Fruit fly (Drosophila melanogaster) whole organism, embryonic: ENCODE data around the gene JMJD5.

Source experiments
- Abd-B ChIP-seq: fragments of 200-800 bp; sonication (Bioruptor generic); optimal IDR thresholded peaks from 2 replicates; lab custom pipeline; 2018; ENCODE audit warnings: missing biosample characterization, mild to moderate bottlenecking, missing genetic modification characterization, moderate library complexity
- Adf1 ChIP-seq: fragments of 200-800 bp; sonication (Bioruptor generic); IDR thresholded peaks from 2 replicates; pipeline ENCODE4 v1.3.6; 2022; ENCODE audit warnings: missing biosample characterization, missing genetic modification characterization
- Antp ChIP-seq: fragments of 200-800 bp; sonication (Bioruptor generic); optimal IDR thresholded peaks from 3 replicates; lab custom pipeline; 2016; ENCODE audit warnings: missing biosample characterization, missing genetic modification characterization
- CG13424 ChIP-seq: fragments of 200-800 bp; sonication (Bioruptor generic); optimal IDR thresholded peaks from 2 replicates; lab custom pipeline; 2019; ENCODE audit warnings: missing biosample characterization, mild to moderate bottlenecking, missing genetic modification characterization, moderate library complexity
- CG17361 ChIP-seq: fragments of 200-800 bp; sonication (Bioruptor generic); IDR thresholded peaks from 3 replicates; pipeline ENCODE4 v1.3.6; 2022; ENCODE audit warnings: missing biosample characterization, missing genetic modification characterization
- CG17568 ChIP-seq: fragments of 200-800 bp; sonication (Bioruptor generic); optimal IDR thresholded peaks from 2 replicates; lab custom pipeline; 2018; ENCODE audit warnings: missing biosample characterization, mild to moderate bottlenecking, missing genetic modification characterization, moderate library complexity
- CG18619 ChIP-seq: fragments of 200-800 bp; sonication (Bioruptor generic); optimal IDR thresholded peaks from 3 replicates; lab custom pipeline; 2017; ENCODE audit warnings: missing biosample characterization, mild to moderate bottlenecking, missing genetic modification characterization
- CG2199 ChIP-seq: fragments of 200-800 bp; sonication (Bioruptor generic); IDR thresholded peaks from 3 replicates; pipeline ENCODE4 v1.3.6; 2022; ENCODE audit warnings: missing biosample characterization, missing genetic modification characterization
- CG2875 ChIP-seq: fragments of 200-800 bp; sonication (Bioruptor generic); optimal IDR thresholded peaks from 2 replicates; lab custom pipeline; 2017; ENCODE audit warnings: missing biosample characterization, mild to moderate bottlenecking, missing genetic modification characterization, missing genetic modification reagents
- CG4424 ChIP-seq: fragments of 200-800 bp; sonication (Bioruptor generic); optimal IDR thresholded peaks from 3 replicates; lab custom pipeline; 2016; ENCODE audit warnings: missing biosample characterization, missing genetic modification characterization
- CG4617 ChIP-seq: fragments of 200-800 bp; sonication (Bioruptor generic); optimal IDR thresholded peaks from 3 replicates; lab custom pipeline; 2016; ENCODE audit warnings: missing biosample characterization, missing genetic modification characterization, borderline replicate concordance
- CG4854 ChIP-seq: fragments of 200-800 bp; sonication (Bioruptor generic); optimal IDR thresholded peaks from 2 replicates; lab custom pipeline; 2016; ENCODE audit warnings: missing biosample characterization, missing genetic modification characterization, inconsistent platforms
- CG5245 ChIP-seq: fragments of 200-800 bp; sonication (Bioruptor generic); optimal IDR thresholded peaks from 3 replicates; lab custom pipeline; 2016; ENCODE audit warnings: missing biosample characterization, missing genetic modification characterization
- CrebB ChIP-seq: fragments of 200-800 bp; sonication (Bioruptor generic); optimal IDR thresholded peaks from 3 replicates; lab custom pipeline; 2018; ENCODE audit warnings: missing biosample characterization, mild to moderate bottlenecking, missing genetic modification characterization
- D19B ChIP-seq: fragments of 200-800 bp; sonication (Bioruptor generic); optimal IDR thresholded peaks from 2 replicates; lab custom pipeline; 2017; ENCODE audit warnings: missing biosample characterization, mild to moderate bottlenecking, missing genetic modification characterization
- Dfd ChIP-seq, 2 experiments: fragments of >200 bp; optimal IDR thresholded peaks; 2 replicates each; lab custom pipeline; 2017; ENCODE audit warnings: missing biosample characterization in 2 of 2, missing genetic modification characterization in 2 of 2
- Drgx ChIP-seq: fragments of 200-800 bp; sonication (Bioruptor generic); IDR thresholded peaks from 2 replicates; pipeline ENCODE4 v1.3.6; 2022; ENCODE audit warnings: missing biosample characterization, missing genetic modification characterization
- HLH54F ChIP-seq: fragments of 200-800 bp; sonication (Bioruptor generic); optimal IDR thresholded peaks from 3 replicates; lab custom pipeline; 2016; ENCODE audit warnings: missing biosample characterization, missing genetic modification characterization
- Lim3 ChIP-seq: fragments of 200-800 bp; sonication (Bioruptor generic); IDR thresholded peaks from 2 replicates; pipeline ENCODE4 v1.3.6; 2022; ENCODE audit warnings: missing biosample characterization, missing genetic modification characterization
- Med ChIP-seq: fragments of 200-800 bp; sonication (Bioruptor generic); peaks from one replicate; lab custom pipeline; 2016; ENCODE audit warnings: missing biosample characterization, missing genetic modification characterization, mild to moderate bottlenecking, inconsistent platforms, moderate library complexity
- Nf-YA ChIP-seq: fragments of 200-800 bp; sonication (Bioruptor generic); IDR thresholded peaks from 2 replicates; pipeline ENCODE4 v1.3.6; 2022; ENCODE audit warnings: missing biosample characterization, missing genetic modification characterization
- Taf1 ChIP-seq: fragments of 200-800 bp; sonication (Bioruptor generic); IDR thresholded peaks from 2 replicates; pipeline ENCODE4 v1.3.6; 2022; ENCODE audit warnings: missing biosample characterization, missing genetic modification characterization
- bab2 ChIP-seq: fragments of 200-800 bp; sonication (Bioruptor generic); optimal IDR thresholded peaks from 2 replicates; lab custom pipeline; 2016; ENCODE audit warnings: missing biosample characterization, missing genetic modification characterization
- bowl ChIP-seq: fragments of 200-800 bp; sonication (Bioruptor generic); IDR thresholded peaks from 2 replicates; pipeline ENCODE4 v1.3.6; 2022; ENCODE audit warnings: missing biosample characterization, missing genetic modification characterization
- bsh ChIP-seq, 2 experiments: fragments of 200-800 bp; sonication (Bioruptor generic); optimal IDR thresholded peaks; 2 replicates each; lab custom pipeline; 2017 to 2018; ENCODE audit warnings: mild to moderate bottlenecking in 2 of 2, missing biosample characterization in 2 of 2, missing genetic modification characterization in 2 of 2, moderate library complexity in 1 of 2
- crc ChIP-seq: fragments of 200-800 bp; sonication (Bioruptor generic); optimal IDR thresholded peaks from 2 replicates; lab custom pipeline; 2016; ENCODE audit warnings: missing biosample characterization, missing genetic modification characterization
- dati ChIP-seq: fragments of 200-800 bp; sonication (Bioruptor generic); IDR thresholded peaks from 2 replicates; pipeline ENCODE4 v1.3.6; 2022; ENCODE audit warnings: missing biosample characterization, missing genetic modification characterization
- dysf ChIP-seq: fragments of 200-800 bp; sonication (Bioruptor generic); IDR thresholded peaks from 3 replicates; pipeline ENCODE4 v1.3.6; 2022; ENCODE audit warnings: missing biosample characterization, missing genetic modification characterization
- eyg ChIP-seq: fragments of 200-800 bp; sonication (Bioruptor generic); optimal IDR thresholded peaks from 3 replicates; lab custom pipeline; 2016; ENCODE audit warnings: missing biosample characterization, missing genetic modification characterization
- fd96Cb ChIP-seq: fragments of 200-800 bp; sonication (Bioruptor generic); optimal IDR thresholded peaks from 2 replicates; lab custom pipeline; 2018; ENCODE audit warnings: missing biosample characterization, mild to moderate bottlenecking, missing genetic modification characterization, moderate library complexity
- lbe ChIP-seq: fragments of 200-800 bp; sonication (Bioruptor generic); optimal IDR thresholded peaks from 2 replicates; lab custom pipeline; 2016; ENCODE audit warnings: missing biosample characterization, mild to moderate bottlenecking, missing genetic modification characterization
- mam ChIP-seq: fragments of 200-800 bp; sonication (Bioruptor generic); optimal IDR thresholded peaks from 3 replicates; lab custom pipeline; 2016; ENCODE audit warnings: missing biosample characterization, missing genetic modification characterization
- nerfin-1 ChIP-seq: fragments of 200-800 bp; sonication (Bioruptor generic); optimal IDR thresholded peaks from 3 replicates; lab custom pipeline; 2019; ENCODE audit warnings: missing biosample characterization, mild to moderate bottlenecking, missing genetic modification characterization, moderate library complexity
- nom ChIP-seq: fragments of 200-800 bp; sonication (Bioruptor generic); optimal IDR thresholded peaks from 2 replicates; lab custom pipeline; 2017; ENCODE audit warnings: missing biosample characterization, missing genetic modification characterization, mild to moderate bottlenecking, moderate library complexity, missing genetic modification reagents
- row ChIP-seq: fragments of 200-800 bp; sonication (Bioruptor generic); IDR thresholded peaks from 3 replicates; pipeline ENCODE4 v1.3.6; 2022; ENCODE audit warnings: missing biosample characterization, missing genetic modification characterization
- run ChIP-seq: fragments of 200-800 bp; sonication (Bioruptor generic); optimal IDR thresholded peaks from 3 replicates; lab custom pipeline; 2018; ENCODE audit warnings: missing biosample characterization, mild to moderate bottlenecking, missing genetic modification characterization
- sens ChIP-seq: fragments of 200-800 bp; sonication (Bioruptor generic); peaks from one replicate; lab custom pipeline; 2016; ENCODE audit warnings: missing biosample characterization, missing genetic modification characterization
- sr ChIP-seq: fragments of 200-800 bp; sonication (Bioruptor generic); IDR thresholded peaks from 3 replicates; pipeline ENCODE4 v1.3.6; 2022; ENCODE audit warnings: missing biosample characterization, missing genetic modification characterization
- tup ChIP-seq: fragments of 200-800 bp; sonication (Bioruptor generic); optimal IDR thresholded peaks from 2 replicates; lab custom pipeline; 2016; ENCODE audit warnings: missing biosample characterization, mild to moderate bottlenecking, missing genetic modification characterization, moderate library complexity
- unc-4 ChIP-seq: fragments of 200-800 bp; sonication (Bioruptor generic); IDR thresholded peaks from 2 replicates; pipeline ENCODE4 v1.3.6; 2022; ENCODE audit warnings: missing biosample characterization, missing genetic modification characterization; ENCODE audit not compliant: partially characterized antibody
- vvl ChIP-seq: fragments of 200-800 bp; sonication (Bioruptor generic); IDR thresholded peaks from 2 replicates; pipeline ENCODE4 v1.3.6; 2022; ENCODE audit warnings: missing biosample characterization, missing genetic modification characterization

Gene JMJD5

DNA sequence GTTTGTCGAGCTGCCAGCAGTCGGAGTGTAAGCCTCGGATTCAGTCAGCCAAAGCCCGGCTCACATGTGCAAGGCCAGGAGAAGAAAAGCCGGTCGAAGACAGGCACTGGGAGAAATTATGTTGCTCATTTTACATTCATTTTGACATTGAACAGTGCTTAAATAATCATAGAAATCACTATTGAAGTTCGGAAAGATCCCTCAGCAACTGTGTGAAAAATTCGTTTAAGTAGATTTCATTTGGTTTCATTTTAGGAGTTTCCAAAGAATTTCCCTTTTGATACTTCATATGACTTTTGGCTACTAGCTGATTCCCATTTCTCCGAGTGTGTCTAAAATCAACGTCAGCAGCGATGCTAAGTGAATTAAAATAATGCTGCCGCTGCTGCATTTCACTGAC is 16.7 kb downstream of the JMJD5 start (continued):
- peak; percentile 19 for TF ChIP-seq Antp (GFP tag; lab: Kevin White, UChicago)
- TF ChIP-seq CG4854 = no peak
- no peak for TF ChIP-seq Abd-B
- no peak for TF ChIP-seq Lim3
- TF ChIP-seq dysf (GFP tag; lab: Robert Waterston, UW) = peak; percentile 8; the same call in 1 of the 3 replicates
- TF ChIP-seq CrebB = no peak
- no peak for TF ChIP-seq mam
- peak; percentile 25 for TF ChIP-seq CG13424 (tag; lab: Kevin White, UChicago)
- TF ChIP-seq crc = no peak
- TF ChIP-seq CG17568 (GFP tag; lab: Kevin White, UChicago) = no peak
- no peak for TF ChIP-seq unc-4 (GFP tag; lab: Robert Waterston, UW)
- TF ChIP-seq CG4617 = no peak
- no peak for TF ChIP-seq CG18619 (GFP tag; lab: Kevin White, UChicago)
- no peak for TF ChIP-seq Adf1 (GFP tag; lab: Robert Waterston, UW)
- no peak for TF ChIP-seq sr (GFP tag; lab: Robert Waterston, UW)
- TF ChIP-seq fd96Cb (tag; lab: Kevin White, UChicago) = no peak
- no peak for TF ChIP-seq Taf1
- TF ChIP-seq bab2 (GFP tag; lab: Kevin White, UChicago) = peak; percentile 9
- TF ChIP-seq sens (GFP tag; lab: Kevin White, UChicago) = peak; percentile 82
- TF ChIP-seq CG2875 (GFP tag; lab: Kevin White, UChicago) = no peak
- no peak for TF ChIP-seq CG2199 (GFP tag; lab: Robert Waterston, UW)
- TF ChIP-seq Med (GFP tag; lab: Kevin White, UChicago) = peak; percentile 88
- TF ChIP-seq CG5245 (GFP tag; lab: Kevin White, UChicago) = peak; percentile 5
- TF ChIP-seq vvl (GFP tag; lab: Robert Waterston, UW) = peak; percentile 36; the same call in 1 of the 2 replicates
- peak; percentile 39 for TF ChIP-seq CG4424 (GFP tag; lab: Kevin White, UChicago)
- TF ChIP-seq tup (GFP tag; lab: Kevin White, UChicago) = no peak
- peak; percentile 38 for TF ChIP-seq nerfin-1 (tag; lab: Kevin White, UChicago)
- no peak for TF ChIP-seq eyg (GFP tag; lab: Kevin White, UChicago)

DNA sequence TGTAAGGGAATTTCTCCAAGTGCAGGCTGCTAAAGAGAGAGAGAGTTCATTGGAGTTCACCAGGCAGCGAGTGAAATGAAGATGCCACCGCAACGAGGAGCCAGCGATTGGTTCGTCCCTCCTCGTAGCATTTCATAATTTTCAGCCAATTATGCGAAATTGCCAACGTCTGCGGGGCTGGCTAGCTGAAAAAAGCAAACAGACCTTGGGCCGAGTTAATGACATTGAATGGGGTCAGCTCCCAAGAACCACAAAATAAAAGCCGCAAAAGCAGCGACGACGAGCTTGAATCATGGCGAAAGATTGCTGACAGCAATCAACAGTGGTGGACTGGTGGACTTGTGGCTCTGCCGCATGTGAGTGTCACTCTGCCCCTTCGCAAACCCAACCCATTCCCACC is 17.6 kb downstream of the JMJD5 start:
- no peak for TF ChIP-seq Dfd (GFP tag; optimal IDR thresholded peaks at IDR 0.05; lab: Kevin White, UChicago)
- TF ChIP-seq CG17568 (GFP tag; lab: Kevin White, UChicago) = no peak
- TF ChIP-seq HLH54F (GFP tag; lab: Kevin White, UChicago) = no peak
- TF ChIP-seq Nf-YA (GFP tag; lab: Robert Waterston, UW) = 0 out of 2 replicates have a peak, but pooled peaks have one; percentile 27
- TF ChIP-seq D19B (GFP tag; lab: Kevin White, UChicago) = no peak

DNA sequence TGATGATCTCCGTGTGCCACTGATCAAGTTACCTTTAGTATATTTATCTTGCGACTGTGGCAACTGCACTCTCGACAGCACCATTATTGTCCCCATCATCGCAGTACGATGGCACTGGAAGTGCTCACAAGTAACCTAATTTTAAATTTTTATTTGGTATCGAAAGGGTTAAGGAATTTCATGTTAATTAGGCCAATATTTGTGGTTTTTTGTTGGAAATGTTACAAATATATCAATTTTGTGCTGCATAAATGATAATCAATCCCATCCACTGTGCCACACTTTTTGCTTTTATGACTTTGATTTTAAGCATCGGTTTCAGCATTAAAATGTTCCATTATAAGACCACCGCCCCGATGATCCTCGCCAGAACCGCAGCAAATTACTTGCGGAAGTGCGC is 18.5 kb downstream of the JMJD5 start:
- TF ChIP-seq bowl (GFP tag; lab: Robert Waterston, UW) (no peak), sens (GFP tag; lab: Kevin White, UChicago) (peak; percentile 57), run (tag; lab: Kevin White, UChicago) (no peak), CG17361 (GFP tag; lab: Robert Waterston, UW) (no peak), bsh (GFP tag; optimal IDR thresholded peaks at IDR 0.05; lab: Kevin White, UChicago) (peak in 1 of 2 experiments; percentile 9), Drgx (GFP tag; lab: Robert Waterston, UW) (peak; percentile 58), row (0 out of 3 replicates have a peak, but pooled peaks have one; percentile 10), nom (GFP tag; lab: Kevin White, UChicago) (peak; percentile 17), dati (GFP tag; lab: Robert Waterston, UW) (no peak), lbe (GFP tag; lab: Kevin White, UChicago) (peak; percentile 42)
